Fruit fly (Drosophila melanogaster): ENCODE data around the gene CG10516.

Gene CG10516

dm6 chr3L:15940823-15941222 is 27.2 kb upstream of the CG10516 start (continued):
- TF ChIP-seq Bdp1 (GFP tag; optimal IDR thresholded peaks at IDR 0.05) (no peak), D19B (GFP tag; optimal IDR thresholded peaks at IDR 0.05) (no peak), E2f2 (GFP tag; IDR thresholded peaks at IDR 0.05) (peak; percentile 40; the same call in 1 of the 2 replicates), ci (GFP tag; IDR thresholded peaks at IDR 0.05) (peak; percentile 93), chm (GFP tag; IDR thresholded peaks at IDR 0.05) (no peak), CG7372 (GFP tag; IDR thresholded peaks at IDR 0.05) (0 out of 2 replicates have a peak, but pooled peaks have one; percentile 37), ase (GFP tag; IDR thresholded peaks at IDR 0.05) (peak; percentile 62; the same call in 2 of the 3 replicates), kay (GFP tag; optimal IDR thresholded peaks at IDR 0.05) (no peak), CG4820 (GFP tag; optimal IDR thresholded peaks at IDR 0.05) (peak; percentile 58), tio (GFP tag; optimal IDR thresholded peaks at IDR 0.05) (peak; percentile 24), CG11504 (tag; optimal IDR thresholded peaks at IDR 0.05) (peak; percentile 76), CG30431 (GFP tag; optimal IDR thresholded peaks at IDR 0.05) (peak; percentile 30), ab (GFP tag; optimal IDR thresholded peaks at IDR 0.05) (no peak), ATbp (GFP tag; optimal IDR thresholded peaks at IDR 0.05) (peak; percentile 72), CG6272 (GFP tag; IDR thresholded peaks at IDR 0.05) (no peak), sim (GFP tag; IDR thresholded peaks at IDR 0.05) (no peak), CG17612 (GFP tag; IDR thresholded peaks at IDR 0.05) (no peak), nmo (GFP tag; optimal IDR thresholded peaks at IDR 0.05) (peak; percentile 80), Dad (GFP tag; optimal IDR thresholded peaks at IDR 0.05) (no peak), CG2678 (tag; optimal IDR thresholded peaks at IDR 0.05) (peak; percentile 53), HLH54F (GFP tag; optimal IDR thresholded peaks at IDR 0.05) (peak; percentile 8), CG2889 (GFP tag; IDR thresholded peaks at IDR 0.05) (0 out of 3 replicates have a peak, but pooled peaks have one; percentile 41), tap (tag; optimal IDR thresholded peaks at IDR 0.05) (peak; percentile 82), Max (GFP tag; optimal IDR thresholded peaks at IDR 0.05) (peak; percentile 34), schlank (tag; optimal IDR thresholded peaks at IDR 0.05) (no peak), tll (GFP tag; optimal IDR thresholded peaks at IDR 0.05) (no peak), CG8089 (GFP tag; optimal IDR thresholded peaks at IDR 0.05) (no peak), CG13123 (GFP tag; optimal IDR thresholded peaks at IDR 0.05) (peak; percentile 1), CG7839 (tag; optimal IDR thresholded peaks at IDR 0.05) (peak; percentile 72), CG17912 (GFP tag; optimal IDR thresholded peaks at IDR 0.05) (no peak), Nf-YA (GFP tag; IDR thresholded peaks at IDR 0.05) (no peak), CG31365 (tag; optimal IDR thresholded peaks at IDR 0.05) (no peak), PHDP (tag; optimal IDR thresholded peaks at IDR 0.05) (peak; percentile 67), B-H2 (GFP tag; optimal IDR thresholded peaks at IDR 0.05) (no peak), CG10147 (GFP tag; optimal IDR thresholded peaks at IDR 0.05) (no peak), CG3163 (GFP tag; optimal IDR thresholded peaks at IDR 0.05) (no peak), ham (GFP tag; IDR thresholded peaks at IDR 0.05) (no peak), trh (GFP tag; optimal IDR thresholded peaks at IDR 0.05) (no peak), CG17359 (tag; optimal IDR thresholded peaks at IDR 0.05) (peak; percentile 90), br (optimal IDR thresholded peaks at IDR 0.05) (no peak), CG7556 (GFP tag; optimal IDR thresholded peaks at IDR 0.05) (peak; percentile 16), Neu2 (GFP tag; optimal IDR thresholded peaks at IDR 0.05; ENCODE audit: borderline replicate concordance) (no peak), chif (GFP tag; optimal IDR thresholded peaks at IDR 0.05) (peak; percentile 51 to 59), chinmo (GFP tag; IDR thresholded peaks at IDR 0.05; ENCODE audit: partially characterized antibody) (no peak), Ets97D (GFP tag; optimal IDR thresholded peaks at IDR 0.05) (peak; percentile 12), sisA (GFP tag; IDR thresholded peaks at IDR 0.05) (peak; percentile 82; the same call in 1 of the 2 replicates), Drgx (GFP tag; IDR thresholded peaks at IDR 0.05) (peak; percentile 91), CG3995 (GFP tag; optimal IDR thresholded peaks at IDR 0.05) (no peak), Ada2b (GFP tag; IDR thresholded peaks at IDR 0.05) (peak; percentile 56), CG11398 (GFP tag; optimal IDR thresholded peaks at IDR 0.05) (no peak), pfk (GFP tag; optimal IDR thresholded peaks at IDR 0.05) (no peak), esg (GFP tag; conservative IDR thresholded peaks at IDR 0.05) (peak; percentile 78)

All from whole organism, embryonic.